Fruit fly (Drosophila melanogaster) whole organism, prepupa: ENCODE results near the gene Mnr.

Source experiments
- CG11902 ChIP-seq: fragments of 200-800 bp; sonication (Bioruptor generic); optimal IDR thresholded peaks from 3 replicates; lab custom pipeline; 2016; ENCODE audit warnings: missing biosample characterization, missing genetic modification characterization
- CG31627 ChIP-seq: fragments of 200-800 bp; sonication (Bioruptor generic); optimal IDR thresholded peaks from 3 replicates; lab custom pipeline; 2016; ENCODE audit warnings: missing biosample characterization, missing genetic modification characterization
- Hr4 ChIP-seq: fragments of 200-800 bp; sonication (Bioruptor generic); optimal IDR thresholded peaks from 3 replicates; lab custom pipeline; 2016; ENCODE audit warnings: missing biosample characterization, missing genetic modification characterization

DNA sequence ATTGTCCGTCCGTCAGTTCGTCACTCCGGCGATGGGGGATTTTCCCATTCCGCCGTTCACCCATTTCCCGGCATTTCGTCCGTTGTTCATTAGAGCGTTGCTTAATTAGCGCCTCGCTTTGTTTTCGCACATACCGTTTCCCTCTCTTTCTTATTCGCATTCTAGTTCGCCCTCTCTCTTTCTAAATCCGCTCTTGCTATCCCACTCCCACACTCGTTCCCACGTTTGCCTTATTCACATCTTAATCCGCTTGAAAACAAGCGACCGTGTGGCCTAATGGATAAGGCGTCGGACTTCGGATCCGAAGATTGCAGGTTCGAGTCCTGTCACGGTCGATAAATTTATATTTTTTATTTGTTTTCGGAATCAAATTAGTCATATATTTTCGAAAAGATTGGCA lies 49.1 kb downstream of the Mnr start:
- TF ChIP-seq CG31627 (GFP tag; lab: Kevin White, UChicago) = no peak
- TF ChIP-seq Hr4 = no peak
- TF ChIP-seq CG11902 (GFP tag; lab: Kevin White, UChicago) = no peak
